Fruit fly (Drosophila melanogaster): ENCODE measurements around the gene CG13375.

CG13375 gene

dm6 chrX:294839-295238 lies at the start of gene CG13375:
Gene CG13375 (minus strand): TSS chrX:294962.
- TF ChIP-seq CG2199 (GFP tag; IDR thresholded peaks at IDR 0.05): 0 out of 3 replicates have a peak, but pooled peaks have one; percentile 46
- no peak for TF ChIP-seq sr (GFP tag; IDR thresholded peaks at IDR 0.05)
- TF ChIP-seq D19B (GFP tag; optimal IDR thresholded peaks at IDR 0.05): no peak
- TF ChIP-seq CG43689 (GFP tag; IDR thresholded peaks at IDR 0.05): no peak
- no peak for TF ChIP-seq CG16815 (GFP tag; optimal IDR thresholded peaks at IDR 0.05)
- TF ChIP-seq onecut (GFP tag; IDR thresholded peaks at IDR 0.05): no peak
- no peak for TF ChIP-seq CG18262 (tag; optimal IDR thresholded peaks at IDR 0.05)
- no peak for TF ChIP-seq luna (GFP tag; optimal IDR thresholded peaks at IDR 0.05)
- no peak for TF ChIP-seq CG14014 (GFP tag; IDR thresholded peaks at IDR 0.05)
- TF ChIP-seq Hsf (GFP tag; optimal IDR thresholded peaks at IDR 0.05): no peak
- TF ChIP-seq NfI (GFP tag; optimal IDR thresholded peaks at IDR 0.05): no peak
- TF ChIP-seq Abd-B (GFP tag; optimal IDR thresholded peaks at IDR 0.05): no peak
- TF ChIP-seq HmgZ (tag; optimal IDR thresholded peaks at IDR 0.05): no peak
- no peak for TF ChIP-seq sqz (GFP tag; optimal IDR thresholded peaks at IDR 0.05)
- TF ChIP-seq tap (tag; optimal IDR thresholded peaks at IDR 0.05): no peak
- no peak for TF ChIP-seq unpg (GFP tag; optimal IDR thresholded peaks at IDR 0.05)
- TF ChIP-seq CG12071 (GFP tag; optimal IDR thresholded peaks at IDR 0.05): no peak
- TF ChIP-seq CG13894 (tag; optimal IDR thresholded peaks at IDR 0.05): peak; percentile 9
- TF ChIP-seq dm (GFP tag; optimal IDR thresholded peaks at IDR 0.05): no peak
- TF ChIP-seq Ets65A (GFP tag): peak; percentile 60
- peak in 1 of 2 experiments; percentile 31 for TF ChIP-seq Hr51 (GFP tag; optimal IDR thresholded peaks at IDR 0.05)
- TF ChIP-seq Ssrp (tag; optimal IDR thresholded peaks at IDR 0.05): no peak
- TF ChIP-seq scrt (GFP tag; optimal IDR thresholded peaks at IDR 0.05): peak; percentile 7
- TF ChIP-seq chinmo (GFP tag; IDR thresholded peaks at IDR 0.05; ENCODE audit: partially characterized antibody): 0 out of 4 replicates have a peak, but pooled peaks have one; percentile 23
- no peak for TF ChIP-seq CG8478 (optimal IDR thresholded peaks at IDR 0.05)
- TF ChIP-seq Hmr (GFP tag; optimal IDR thresholded peaks at IDR 0.05): no peak
- no peak for TF ChIP-seq CG34224 (GFP tag; IDR thresholded peaks at IDR 0.05; ENCODE audit: partially characterized antibody)
- peak; percentile 23 for TF ChIP-seq Med (GFP tag)
- TF ChIP-seq Deaf1 (tag; optimal IDR thresholded peaks at IDR 0.05): peak; percentile 95
- TF ChIP-seq tup (GFP tag; optimal IDR thresholded peaks at IDR 0.05): no peak
- no peak for TF ChIP-seq CG7928 (GFP tag; optimal IDR thresholded peaks at IDR 0.05)
- no peak for TF ChIP-seq pan (optimal IDR thresholded peaks at IDR 0.05)
- TF ChIP-seq pan (GFP tag; optimal IDR thresholded peaks at IDR 0.05 in 1 of 2, IDR thresholded peaks at IDR 0.05 in 1 of 2): no peak
- TF ChIP-seq ssp (GFP tag; IDR thresholded peaks at IDR 0.05): no peak
- no peak for TF ChIP-seq CG4730 (GFP tag; IDR thresholded peaks at IDR 0.05)

- peak; percentile 55 for TF ChIP-seq gem (tag; optimal IDR thresholded peaks at IDR 0.05)
- TF ChIP-seq CG13424 (tag; optimal IDR thresholded peaks at IDR 0.05): peak; percentile 6
- TF ChIP-seq CG17359 (tag; optimal IDR thresholded peaks at IDR 0.05): peak; percentile 15
- no peak for TF ChIP-seq vvl (GFP tag; IDR thresholded peaks at IDR 0.05)
- TF ChIP-seq chm (GFP tag; IDR thresholded peaks at IDR 0.05): no peak
- peak in 1 of 2 experiments; percentile 77 for TF ChIP-seq Hr51 (GFP tag; optimal IDR thresholded peaks at IDR 0.05)
- TF ChIP-seq CG11504 (tag; optimal IDR thresholded peaks at IDR 0.05): peak; percentile 57
- 0 out of 2 replicates have a peak, but pooled peaks have one; percentile 18 for TF ChIP-seq CG17328 (GFP tag; IDR thresholded peaks at IDR 0.05)
- peak; percentile 13 for TF ChIP-seq CG7839 (tag; optimal IDR thresholded peaks at IDR 0.05)
- TF ChIP-seq dmrt99B (tag; optimal IDR thresholded peaks at IDR 0.05): peak; percentile 67
- no peak for TF ChIP-seq CG4282 (GFP tag; optimal IDR thresholded peaks at IDR 0.05)
- TF ChIP-seq Blimp-1 (GFP tag; optimal IDR thresholded peaks at IDR 0.05): peak; percentile 75
- peak; percentile 35; the same call in 1 of the 2 replicates for TF ChIP-seq bbx (GFP tag; IDR thresholded peaks at IDR 0.05; ENCODE audit: partially characterized antibody)
- peak; percentile 14 for TF ChIP-seq CG18262 (tag; optimal IDR thresholded peaks at IDR 0.05)
- TF ChIP-seq phol (tag; optimal IDR thresholded peaks at IDR 0.05): peak; percentile 3
- 0 out of 3 replicates have a peak, but pooled peaks have one; percentile 17 for TF ChIP-seq CG17361 (GFP tag; IDR thresholded peaks at IDR 0.05)
- peak; percentile 26; the same call in 1 of the 2 replicates for TF ChIP-seq sob (GFP tag; IDR thresholded peaks at IDR 0.05)
These were observed 47.8 kb upstream of the CG13375 start for dm6 chrX:342422-343169.
